Fruit fly (Drosophila melanogaster): ENCODE measurements around the gene CG12065.

Gene CG12065

DNA sequence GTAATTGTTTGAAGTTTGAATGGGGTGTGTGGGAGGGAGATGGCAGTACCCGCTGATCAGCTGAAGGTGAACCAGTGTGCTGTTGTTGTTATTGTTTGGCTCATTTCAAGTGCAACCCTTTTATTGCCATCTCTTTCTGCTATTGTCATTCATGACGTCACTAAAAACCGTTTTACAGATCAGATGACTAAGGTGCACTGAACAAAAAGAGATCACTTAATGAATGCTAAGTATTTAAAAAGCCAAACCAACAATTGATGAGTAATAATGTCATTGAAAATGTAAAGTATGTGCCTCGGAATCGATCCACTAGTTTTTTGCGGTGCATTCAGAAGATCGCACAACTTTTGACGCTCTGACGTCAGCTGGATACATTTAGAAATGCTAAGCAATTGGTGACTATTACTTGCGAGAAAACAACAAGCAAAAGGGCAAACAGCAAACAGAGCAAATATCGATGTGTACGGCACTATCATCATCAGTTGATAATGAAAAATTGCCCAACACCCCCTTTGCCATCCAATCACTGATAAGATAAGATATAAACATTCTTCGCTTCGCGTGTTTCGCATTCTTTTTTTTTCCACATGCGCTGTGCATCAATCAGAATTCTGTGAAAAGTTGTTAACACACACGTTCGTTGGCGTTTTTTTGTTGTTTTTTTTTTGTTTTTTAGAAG is 705 bp downstream of the CG12065 start:
- no peak for TF ChIP-seq lola (GFP tag; optimal IDR thresholded peaks at IDR 0.05)
- peak; percentile 16 for TF ChIP-seq Sp1 (GFP tag; optimal IDR thresholded peaks at IDR 0.05)
- no peak for TF ChIP-seq Mio (GFP tag; optimal IDR thresholded peaks at IDR 0.05)
- no peak for TF ChIP-seq usp (GFP tag; optimal IDR thresholded peaks at IDR 0.05)
- peak; percentile 50 for TF ChIP-seq ey (GFP tag; optimal IDR thresholded peaks at IDR 0.05)
- no peak for TF ChIP-seq psq (GFP tag; optimal IDR thresholded peaks at IDR 0.05)
- TF ChIP-seq foxo (GFP tag; optimal IDR thresholded peaks at IDR 0.05), result peak in 1 of 2 experiments; percentile 65
- TF ChIP-seq CrebA (GFP tag; optimal IDR thresholded peaks at IDR 0.05; ENCODE audit: borderline replicate concordance), result no peak
- no peak for TF ChIP-seq dl (GFP tag; optimal IDR thresholded peaks at IDR 0.05; ENCODE audit: insufficient read depth in 1 of 2, partially characterized antibody in 2 of 2)
- TF ChIP-seq woc (GFP tag; optimal IDR thresholded peaks at IDR 0.05), result peak; percentile 22
- peak; percentile 64 for TF ChIP-seq Jra (GFP tag; optimal IDR thresholded peaks at IDR 0.05)
- TF ChIP-seq fru (GFP tag; optimal IDR thresholded peaks at IDR 0.05), result peak; percentile 61
- TF ChIP-seq rgr (GFP tag; optimal IDR thresholded peaks at IDR 0.05), result peak; percentile 68
- TF ChIP-seq br (GFP tag; optimal IDR thresholded peaks at IDR 0.05), result peak; percentile 18
- TF ChIP-seq Hr78 (GFP tag; optimal IDR thresholded peaks at IDR 0.05), result no peak
- TF ChIP-seq N (GFP tag; optimal IDR thresholded peaks at IDR 0.05), result no peak
- no peak for TF ChIP-seq brk (GFP tag; optimal IDR thresholded peaks at IDR 0.05)
- peak; percentile 9 for TF ChIP-seq tai (GFP tag; optimal IDR thresholded peaks at IDR 0.05)
- TF ChIP-seq Myc (optimal IDR thresholded peaks at IDR 0.05), result no peak
- peak; percentile 0 for TF ChIP-seq Hnf4 (GFP tag; optimal IDR thresholded peaks at IDR 0.05)
- TF ChIP-seq HLH106 (tag; optimal IDR thresholded peaks at IDR 0.05), result peak; percentile 48
- peak; percentile 55 for TF ChIP-seq h (GFP tag; optimal IDR thresholded peaks at IDR 0.05)
- TF ChIP-seq OdsH (GFP tag; optimal IDR thresholded peaks at IDR 0.05), result peak; percentile 21
- no peak for TF ChIP-seq CG9705 (GFP tag; optimal IDR thresholded peaks at IDR 0.05)

DNA sequence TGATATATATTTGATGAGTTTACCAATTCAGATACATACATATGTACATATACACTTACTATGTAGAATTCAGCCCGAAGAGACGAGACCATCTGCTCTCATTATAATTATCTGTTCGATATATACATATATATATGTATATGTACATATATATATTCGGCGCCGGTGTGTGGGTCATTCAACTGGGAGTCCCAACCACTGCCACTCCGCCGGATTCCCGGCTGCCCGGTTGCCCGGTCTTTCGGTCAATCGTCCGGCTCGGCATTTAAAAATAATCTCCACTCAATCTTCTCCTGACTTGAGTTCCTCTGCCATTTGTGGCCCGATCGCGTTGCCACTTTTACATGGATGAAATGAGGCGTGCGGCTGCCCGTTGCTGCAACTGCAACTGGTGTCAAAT is 2.6 kb downstream of the CG12065 start:
- TF ChIP-seq tai (GFP tag; optimal IDR thresholded peaks at IDR 0.05) (no peak), Rel (GFP tag; optimal IDR thresholded peaks at IDR 0.05) (no peak), Rel (tag; optimal IDR thresholded peaks at IDR 0.05) (peak; percentile 67), pan (optimal IDR thresholded peaks at IDR 0.05) (no peak), dl (GFP tag; optimal IDR thresholded peaks at IDR 0.05; ENCODE audit: insufficient read depth in 1 of 2, partially characterized antibody in 2 of 2) (no peak), h (GFP tag; optimal IDR thresholded peaks at IDR 0.05) (no peak)

DNA sequence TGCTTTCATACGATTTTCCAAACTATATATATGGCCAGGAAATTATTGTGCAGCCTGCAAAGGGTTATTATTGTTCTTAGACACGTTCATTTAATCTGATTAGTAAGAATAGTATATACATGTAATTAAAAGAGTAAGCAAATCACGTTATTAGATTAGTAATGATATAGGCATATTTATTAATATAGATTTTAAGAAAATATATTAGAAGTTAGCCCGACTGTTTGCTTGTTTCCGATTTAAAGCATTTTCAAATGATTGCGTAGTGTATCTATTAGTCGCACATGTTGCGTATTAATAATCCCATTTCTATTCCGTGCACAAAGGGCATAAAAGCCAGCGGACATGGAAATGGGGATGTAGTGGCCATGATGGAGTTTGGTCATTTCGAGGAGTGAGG is 5.0 kb downstream of the CG12065 start:
- TF ChIP-seq Sp1 (GFP tag; optimal IDR thresholded peaks at IDR 0.05) (no peak), CG32264 (GFP tag; optimal IDR thresholded peaks at IDR 0.05) (no peak), woc (GFP tag; optimal IDR thresholded peaks at IDR 0.05) (no peak), dmrt93B (GFP tag; optimal IDR thresholded peaks at IDR 0.05) (no peak), ey (GFP tag; optimal IDR thresholded peaks at IDR 0.05) (no peak), Dif (GFP tag; optimal IDR thresholded peaks at IDR 0.05; ENCODE audit: partially characterized antibody) (no peak), Rel (GFP tag; optimal IDR thresholded peaks at IDR 0.05) (no peak), Rel (tag; optimal IDR thresholded peaks at IDR 0.05) (no peak)

DNA sequence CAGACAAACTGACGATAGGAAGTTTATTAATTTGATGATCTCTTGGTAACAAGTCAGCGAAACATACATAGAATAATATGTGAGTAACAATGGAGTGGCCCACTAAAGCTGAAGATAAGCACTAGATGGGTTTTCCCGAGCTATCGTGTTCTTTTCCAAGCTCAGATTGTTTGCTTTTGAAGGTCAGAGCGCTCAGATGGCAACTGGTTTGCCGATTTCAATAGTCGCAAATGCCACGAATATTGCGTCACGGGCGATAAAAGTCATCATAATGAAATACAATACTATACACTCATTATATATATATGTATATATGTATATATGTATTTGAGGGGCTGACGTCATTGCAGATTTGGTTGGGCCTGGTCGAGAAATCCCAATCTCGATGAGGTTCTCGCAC is 5.8 kb downstream of the CG12065 start:
- no peak for TF ChIP-seq Rel (GFP tag; optimal IDR thresholded peaks at IDR 0.05)
- peak; percentile 64 for TF ChIP-seq Rel (tag; optimal IDR thresholded peaks at IDR 0.05)
- no peak for TF ChIP-seq h (GFP tag; optimal IDR thresholded peaks at IDR 0.05)

DNA sequence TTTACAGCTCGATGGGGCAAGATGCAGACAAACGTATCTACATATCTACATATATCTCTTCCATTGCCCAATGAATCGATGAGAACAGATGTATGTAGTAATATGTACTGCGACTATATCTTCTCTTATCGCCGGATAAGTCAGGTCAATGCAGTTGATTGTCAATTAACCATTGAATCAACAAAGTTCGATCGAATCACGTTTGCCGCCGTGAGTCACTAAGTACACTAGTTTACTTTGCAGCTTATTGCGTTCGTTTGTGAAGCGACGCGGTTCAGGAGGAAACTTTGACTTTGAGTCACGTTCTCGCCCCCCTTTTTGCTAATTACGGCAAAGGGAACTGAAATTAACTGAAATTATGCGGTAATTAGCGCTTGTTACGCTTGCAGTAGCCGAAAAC is 6.7 kb downstream of the CG12065 start:
- TF ChIP-seq Sp1 (GFP tag; optimal IDR thresholded peaks at IDR 0.05) (no peak), Hnf4 (GFP tag; optimal IDR thresholded peaks at IDR 0.05) (no peak), sage (GFP tag; optimal IDR thresholded peaks at IDR 0.05) (no peak), CG9705 (GFP tag; optimal IDR thresholded peaks at IDR 0.05) (no peak), usp (GFP tag; optimal IDR thresholded peaks at IDR 0.05) (no peak), Hr78 (GFP tag; optimal IDR thresholded peaks at IDR 0.05) (no peak)
